Worm (Caenorhabditis elegans): Measurements from ENCODE around the gene T15B7.14.

ce11 chrV:6842437-6842836 is 7.3 kb upstream of the T15B7.14 start, which contains the start of gene T15B7.1:
- TF ChIP-seq nhr-12 (tag; optimal IDR thresholded peaks at IDR 0.05) (no peak), elt-2 (tag; optimal IDR thresholded peaks at IDR 0.05) (no peak), pha-4 (tag; optimal IDR thresholded peaks at IDR 0.05) (no peak), fkh-10 (GFP tag; optimal IDR thresholded peaks at IDR 0.05) (no peak), egl-27 (tag; optimal IDR thresholded peaks at IDR 0.05) (no peak), skn-1 (tag; optimal IDR thresholded peaks at IDR 0.05) (no peak)

Measured in whole organism, L3 larva.